Fruit fly (Drosophila melanogaster) whole organism, embryonic: ENCODE measurements around the gene Hexo1.
A peak's percentile ranks its signal among the peaks of the same experiment; 100 is the strongest.

Experiments
- C15 ChIP-seq: fragments of 200-800 bp; sonication (Bioruptor generic); IDR thresholded peaks from 3 replicates; pipeline ENCODE4 v1.3.6; 2022; ENCODE audit warnings: missing biosample characterization, missing genetic modification characterization
- CG10321 ChIP-seq: fragments of 200-800 bp; sonication (Bioruptor generic); IDR thresholded peaks from 2 replicates; pipeline ENCODE4 v1.3.6; 2022; ENCODE audit warnings: missing biosample characterization, missing genetic modification characterization
- CG13123 ChIP-seq: fragments of 200-800 bp; sonication (Bioruptor generic); optimal IDR thresholded peaks from 2 replicates; lab custom pipeline; 2016; ENCODE audit warnings: missing biosample characterization, missing genetic modification characterization
- CG14014 ChIP-seq: fragments of 200-800 bp; sonication (Bioruptor generic); IDR thresholded peaks from 2 replicates; pipeline ENCODE4 v1.3.6; 2022; ENCODE audit warnings: missing biosample characterization, missing genetic modification characterization
- CG15514 ChIP-seq: fragments of 200-800 bp; sonication (Bioruptor generic); optimal IDR thresholded peaks from 3 replicates; lab custom pipeline; 2017; ENCODE audit warnings: missing biosample characterization, missing genetic modification characterization, mild to moderate bottlenecking, moderate library complexity, missing genetic modification reagents
- CG1603 ChIP-seq: fragments of 200-800 bp; sonication (Bioruptor generic); optimal IDR thresholded peaks from 2 replicates; lab custom pipeline; 2019; ENCODE audit warnings: missing biosample characterization, mild to moderate bottlenecking, missing genetic modification characterization, moderate library complexity
- CG18476 ChIP-seq: fragments of 200-800 bp; sonication (Bioruptor generic); optimal IDR thresholded peaks from 2 replicates; lab custom pipeline; 2016; ENCODE audit warnings: missing biosample characterization, mild to moderate bottlenecking, missing genetic modification characterization
- CG2202 ChIP-seq: fragments of 200-800 bp; sonication (Bioruptor generic); optimal IDR thresholded peaks from 2 replicates; lab custom pipeline; 2018; ENCODE audit warnings: missing biosample characterization, mild to moderate bottlenecking, missing genetic modification characterization
- CG2712 ChIP-seq: fragments of 200-800 bp; optimal IDR thresholded peaks from 3 replicates; lab custom pipeline; 2019; ENCODE audit warnings: missing biosample characterization, mild to moderate bottlenecking, missing genetic modification characterization, moderate library complexity
- CG30431 ChIP-seq: fragments of 200-800 bp; sonication (Bioruptor generic); optimal IDR thresholded peaks from 2 replicates; lab custom pipeline; 2017; ENCODE audit warnings: missing biosample characterization, missing genetic modification characterization
- CG32767 ChIP-seq: fragments of 200-800 bp; sonication (Bioruptor generic); IDR thresholded peaks from 2 replicates; pipeline ENCODE4 v1.3.6; 2022; ENCODE audit warnings: missing biosample characterization, missing genetic modification characterization
- CG4424 ChIP-seq: fragments of 200-800 bp; sonication (Bioruptor generic); optimal IDR thresholded peaks from 3 replicates; lab custom pipeline; 2016; ENCODE audit warnings: missing biosample characterization, missing genetic modification characterization
- CG5245 ChIP-seq: fragments of 200-800 bp; sonication (Bioruptor generic); optimal IDR thresholded peaks from 3 replicates; lab custom pipeline; 2016; ENCODE audit warnings: missing biosample characterization, missing genetic modification characterization
- CG7556 ChIP-seq: fragments of 200-800 bp; sonication (Bioruptor generic); optimal IDR thresholded peaks from 2 replicates; lab custom pipeline; 2017; ENCODE audit warnings: missing biosample characterization, mild to moderate bottlenecking, missing genetic modification characterization
- CG7987 ChIP-seq: fragments of 200-800 bp; sonication (Bioruptor generic); optimal IDR thresholded peaks from 2 replicates; lab custom pipeline; 2018; ENCODE audit warnings: missing biosample characterization, mild to moderate bottlenecking, missing genetic modification characterization, moderate library complexity
- CG8290 ChIP-seq, 3 experiments: fragments of 200-800 bp; sonication (Bioruptor generic); optimal IDR thresholded peaks; 2 replicates each; lab custom pipeline; 2016 to 2019; ENCODE audit warnings: missing biosample characterization in 3 of 3, missing genetic modification characterization in 3 of 3, mild to moderate bottlenecking in 2 of 3, moderate library complexity in 1 of 3
- CG9437 ChIP-seq: fragments of 200-800 bp; sonication (Bioruptor generic); optimal IDR thresholded peaks from 2 replicates; lab custom pipeline; 2018; ENCODE audit warnings: missing biosample characterization, mild to moderate bottlenecking, missing genetic modification characterization
- CoRest ChIP-seq: fragments of 200-800 bp; sonication (Bioruptor generic); optimal IDR thresholded peaks from 3 replicates; lab custom pipeline; 2018; ENCODE audit warnings: missing biosample characterization, mild to moderate bottlenecking, missing genetic modification characterization, moderate library complexity
- Dad ChIP-seq: fragments of 200-800 bp; sonication (Bioruptor generic); optimal IDR thresholded peaks from 3 replicates; lab custom pipeline; 2016; ENCODE audit warnings: missing biosample characterization, missing genetic modification characterization
- Dip3 ChIP-seq: fragments of 200-800 bp; sonication (Bioruptor generic); optimal IDR thresholded peaks from 3 replicates; lab custom pipeline; 2016; ENCODE audit warnings: missing biosample characterization, missing genetic modification characterization
- Dll ChIP-seq: fragments of 200-800 bp; sonication (Bioruptor generic); IDR thresholded peaks from 4 replicates; pipeline ENCODE4 v1.3.6; 2022; ENCODE audit warnings: missing biosample characterization, missing genetic modification characterization; ENCODE audit not compliant: partially characterized antibody
- E2f1 ChIP-seq: fragments of 200-800 bp; sonication (Bioruptor generic); IDR thresholded peaks from 2 replicates; pipeline ENCODE4 v1.3.6; 2022; ENCODE audit warnings: missing biosample characterization, missing genetic modification characterization
- E2f2 ChIP-seq: fragments of 200-800 bp; sonication (Bioruptor generic); IDR thresholded peaks from 2 replicates; pipeline ENCODE4 v1.3.6; 2022; ENCODE audit warnings: missing biosample characterization, missing genetic modification characterization
- GATAe ChIP-seq: fragments of 200-800 bp; sonication (Bioruptor generic); conservative IDR thresholded peaks from 2 replicates; pipeline ENCODE4 v1.3.6; 2022; ENCODE audit warnings: missing biosample characterization, missing genetic modification characterization
- HLH54F ChIP-seq: fragments of 200-800 bp; sonication (Bioruptor generic); optimal IDR thresholded peaks from 3 replicates; lab custom pipeline; 2016; ENCODE audit warnings: missing biosample characterization, missing genetic modification characterization
- MBD-R2 ChIP-seq: fragments of 200-800 bp; sonication (Bioruptor generic); IDR thresholded peaks from 2 replicates; pipeline ENCODE4 v1.3.6; 2022; ENCODE audit warnings: missing biosample characterization, missing genetic modification characterization
- Mad ChIP-seq: fragments of 200-800 bp; sonication (Bioruptor generic); optimal IDR thresholded peaks from 2 replicates; lab custom pipeline; 2016; ENCODE audit warnings: missing biosample characterization, missing genetic modification characterization
- Ssrp ChIP-seq: fragments of 200-800 bp; sonication (Bioruptor generic); optimal IDR thresholded peaks from 2 replicates; lab custom pipeline; 2018; ENCODE audit warnings: missing biosample characterization, mild to moderate bottlenecking, missing genetic modification characterization, moderate library complexity
- amos ChIP-seq: fragments of 200-800 bp; sonication (Bioruptor generic); IDR thresholded peaks from 2 replicates; pipeline ENCODE4 v1.3.6; 2022; ENCODE audit warnings: missing biosample characterization, missing genetic modification characterization; ENCODE audit not compliant: partially characterized antibody
- ato ChIP-seq: fragments of 200-800 bp; sonication (Bioruptor generic); IDR thresholded peaks from 2 replicates; pipeline ENCODE4 v1.3.6; 2022; ENCODE audit warnings: missing biosample characterization, missing genetic modification characterization; ENCODE audit not compliant: partially characterized antibody
- bab2 ChIP-seq: fragments of 200-800 bp; sonication (Bioruptor generic); optimal IDR thresholded peaks from 2 replicates; lab custom pipeline; 2016; ENCODE audit warnings: missing biosample characterization, missing genetic modification characterization
- br ChIP-seq: fragments of >200 bp; optimal IDR thresholded peaks from 2 replicates; lab custom pipeline; 2017
- cad ChIP-seq: fragments of >200 bp; optimal IDR thresholded peaks from 2 replicates; lab custom pipeline; 2017; ENCODE audit warnings: missing biosample characterization, missing genetic modification characterization
- cg ChIP-seq: fragments of 200-800 bp; sonication (Bioruptor generic); optimal IDR thresholded peaks from 3 replicates; lab custom pipeline; 2019; ENCODE audit warnings: missing biosample characterization, mild to moderate bottlenecking, missing genetic modification characterization, moderate library complexity
- esg ChIP-seq: fragments of 200-800 bp; sonication (Bioruptor generic); conservative IDR thresholded peaks from 2 replicates; pipeline ENCODE4 v1.3.6; 2022; ENCODE audit warnings: missing biosample characterization, missing genetic modification characterization
- kni ChIP-seq: fragments of 200-800 bp; sonication (Bioruptor generic); optimal IDR thresholded peaks from 3 replicates; lab custom pipeline; 2017; ENCODE audit warnings: mild to moderate bottlenecking, missing biosample characterization, missing genetic modification reagents, missing genetic modification characterization
- knrl ChIP-seq: fragments of 200-800 bp; sonication (Bioruptor generic); IDR thresholded peaks from 3 replicates; pipeline ENCODE4 v1.3.6; 2022; ENCODE audit warnings: missing biosample characterization, missing genetic modification characterization; ENCODE audit not compliant: partially characterized antibody
- lab ChIP-seq: fragments of 200-800 bp; sonication (Bioruptor generic); optimal IDR thresholded peaks from 3 replicates; lab custom pipeline; 2017; ENCODE audit warnings: missing biosample characterization, missing genetic modification characterization, mild to moderate bottlenecking, moderate library complexity, missing genetic modification reagents
- lola ChIP-seq, 3 experiments: fragments of >200 bp in 2 of 3; fragments of 200-800 bp in 1 of 3; sonication (Bioruptor generic) in 1 of 3; optimal IDR thresholded peaks; 2 replicates each; lab custom pipeline; 2017 to 2019; ENCODE audit warnings: missing biosample characterization in 3 of 3, missing genetic modification characterization in 3 of 3, mild to moderate bottlenecking in 1 of 3, moderate library complexity in 1 of 3
- mld ChIP-seq: fragments of 200-800 bp; sonication (Bioruptor generic); IDR thresholded peaks from 3 replicates; pipeline ENCODE4 v1.3.6; 2022; ENCODE audit warnings: missing biosample characterization, missing genetic modification characterization; ENCODE audit not compliant: partially characterized antibody
- phol ChIP-seq: fragments of 200-800 bp; sonication (Bioruptor generic); optimal IDR thresholded peaks from 3 replicates; lab custom pipeline; 2018; ENCODE audit warnings: missing biosample characterization, mild to moderate bottlenecking, missing genetic modification characterization, moderate library complexity
- psq ChIP-seq: fragments of 200-800 bp; sonication (Bioruptor generic); optimal IDR thresholded peaks from 2 replicates; lab custom pipeline; 2017; ENCODE audit warnings: missing biosample characterization, missing genetic modification characterization
- rib ChIP-seq: fragments of 200-800 bp; sonication (Bioruptor generic); IDR thresholded peaks from 2 replicates; pipeline ENCODE4 v1.3.6; 2022; ENCODE audit warnings: missing biosample characterization, missing genetic modification characterization
- salm ChIP-seq: fragments of 200-800 bp; sonication (Bioruptor generic); optimal IDR thresholded peaks from 2 replicates; lab custom pipeline; 2018; ENCODE audit warnings: missing biosample characterization, mild to moderate bottlenecking, missing genetic modification characterization
- sim ChIP-seq: fragments of 200-800 bp; sonication (Bioruptor generic); IDR thresholded peaks from 2 replicates; pipeline ENCODE4 v1.3.6; 2022; ENCODE audit warnings: missing biosample characterization, missing genetic modification characterization
- slp2 ChIP-seq: fragments of 200-800 bp; sonication (Bioruptor generic); optimal IDR thresholded peaks from 2 replicates; lab custom pipeline; 2016; ENCODE audit warnings: missing biosample characterization, missing genetic modification characterization
- sna ChIP-seq: fragments of 200-800 bp; sonication (Bioruptor generic); IDR thresholded peaks from 2 replicates; pipeline ENCODE4 v1.3.6; 2022; ENCODE audit warnings: missing biosample characterization, missing genetic modification characterization; ENCODE audit not compliant: partially characterized antibody
- sqz ChIP-seq: fragments of 200-800 bp; sonication (Bioruptor generic); optimal IDR thresholded peaks from 3 replicates; lab custom pipeline; 2018; ENCODE audit warnings: missing biosample characterization, mild to moderate bottlenecking, missing genetic modification characterization
- tap ChIP-seq: fragments of 200-800 bp; optimal IDR thresholded peaks from 3 replicates; lab custom pipeline; 2019; ENCODE audit warnings: missing biosample characterization, mild to moderate bottlenecking, missing genetic modification characterization, moderate library complexity
- yki ChIP-seq: fragments of >200 bp; optimal IDR thresholded peaks from 3 replicates; lab custom pipeline; 2018

Gene Hexo1

dm6 chr3L:4292120-4292697 lies 3.8 kb downstream of the Hexo1 start, which contains the start of the genes CG15012 and Fdx2 (continued):
- TF ChIP-seq lola (GFP tag; optimal IDR thresholded peaks at IDR 0.05; lab: Kevin White, UChicago) (peak in 1 of 3 experiments; percentile 31), slp2 (no peak), CG9437 (GFP tag; lab: Kevin White, UChicago) (peak; percentile 28), C15 (no peak), amos (GFP tag; lab: Robert Waterston, UW) (no peak), CoRest (tag; lab: Kevin White, UChicago) (peak; percentile 54), phol (peak; percentile 68), ato (no peak), cg (no peak), cad (no peak), CG32767 (GFP tag; lab: Robert Waterston, UW) (no peak), CG30431 (no peak), CG14014 (GFP tag; lab: Robert Waterston, UW) (no peak), CG2202 (tag; lab: Kevin White, UChicago) (no peak), CG8290 (GFP tag; optimal IDR thresholded peaks at IDR 0.05; lab: Kevin White, UChicago) (peak; percentile 23), CG8290 (tag; optimal IDR thresholded peaks at IDR 0.05; lab: Kevin White, UChicago) (peak in 1 of 2 experiments; percentile 41), br (lab: Kevin White, UChicago) (no peak), sqz (GFP tag; lab: Kevin White, UChicago) (no peak), kni (GFP tag; lab: Kevin White, UChicago) (no peak), salm (no peak), Dip3 (peak; percentile 23), sna (no peak), CG18476 (GFP tag; lab: Kevin White, UChicago) (no peak), Mad (GFP tag; lab: Kevin White, UChicago) (peak; percentile 29), esg (GFP tag; lab: Robert Waterston, UW) (no peak), CG15514 (GFP tag; lab: Kevin White, UChicago) (peak; percentile 86), CG4424 (GFP tag; lab: Kevin White, UChicago) (peak; percentile 52), sim (GFP tag; lab: Robert Waterston, UW) (no peak), rib (GFP tag; lab: Robert Waterston, UW) (no peak), CG7987 (GFP tag; lab: Kevin White, UChicago) (no peak), CG2712 (peak; percentile 62), knrl (GFP tag; lab: Robert Waterston, UW) (peak; percentile 61; the same call in 2 of the 3 replicates), CG13123 (GFP tag; lab: Kevin White, UChicago) (no peak), mld (no peak), psq (no peak), CG10321 (GFP tag; lab: Robert Waterston, UW) (no peak), Ssrp (tag; lab: Kevin White, UChicago) (no peak), GATAe (no peak), HLH54F (GFP tag; lab: Kevin White, UChicago) (peak; percentile 22), Dad (GFP tag; lab: Kevin White, UChicago) (peak; percentile 37), CG5245 (GFP tag; lab: Kevin White, UChicago) (no peak), E2f2 (GFP tag; lab: Robert Waterston, UW) (peak; percentile 54), yki (lab: Kevin White, UChicago) (no peak), E2f1 (GFP tag; lab: Robert Waterston, UW) (no peak), MBD-R2 (GFP tag; lab: Robert Waterston, UW) (peak; percentile 92), bab2 (GFP tag; lab: Kevin White, UChicago) (peak; percentile 53), CG1603 (tag; lab: Kevin White, UChicago) (peak; percentile 64), tap (tag; lab: Kevin White, UChicago) (no peak), Dll (GFP tag; lab: Robert Waterston, UW) (peak; percentile 53; the same call in 3 of the 4 replicates), CG7556 (GFP tag; lab: Kevin White, UChicago) (no peak), lab (no peak)
